Worm (Caenorhabditis elegans): Measurements from ENCODE around the gene alg-2.

ce11 chrII:884204-884603 lies 11.2 kb downstream of the alg-2 start:
- TF ChIP-seq dao-5 (tag; optimal IDR thresholded peaks at IDR 0.05) (no peak), him-1 (tag; optimal IDR thresholded peaks at IDR 0.05) (no peak)
